Fruit fly (Drosophila melanogaster) whole organism, pupa: ENCODE results near the gene Gbeta5.

Experiments
- CG12605 ChIP-seq: fragments of 200-800 bp; sonication (Bioruptor generic); IDR thresholded peaks from 2 replicates; pipeline ENCODE4 v1.3.6; 2022; ENCODE audit warnings: missing biosample characterization, missing genetic modification characterization
- CG13204 ChIP-seq: fragments of 200-800 bp; sonication (Bioruptor generic); optimal IDR thresholded peaks from 2 replicates; lab custom pipeline; 2018; ENCODE audit warnings: missing biosample characterization, mild to moderate bottlenecking, missing genetic modification characterization, moderate library complexity
- CG14655 ChIP-seq: fragments of 200-800 bp; sonication (Bioruptor generic); optimal IDR thresholded peaks from 3 replicates; lab custom pipeline; 2017; ENCODE audit warnings: mild to moderate bottlenecking, missing biosample characterization, missing genetic modification reagents, missing genetic modification characterization
- CG15710 ChIP-seq: fragments of 200-800 bp; sonication (Bioruptor generic); optimal IDR thresholded peaks from 2 replicates; lab custom pipeline; 2018; ENCODE audit warnings: missing biosample characterization, mild to moderate bottlenecking, missing genetic modification characterization, moderate library complexity
- CG17806 ChIP-seq: fragments of 200-800 bp; sonication (Bioruptor generic); optimal IDR thresholded peaks from 2 replicates; lab custom pipeline; 2018; ENCODE audit warnings: missing biosample characterization, mild to moderate bottlenecking, missing genetic modification characterization, moderate library complexity
- CG32121 ChIP-seq: fragments of 200-800 bp; sonication (Bioruptor generic); IDR thresholded peaks from 2 replicates; pipeline ENCODE4 v1.3.6; 2022; ENCODE audit warnings: missing biosample characterization, missing genetic modification characterization
- CG34367 ChIP-seq: fragments of 200-800 bp; sonication (Bioruptor generic); optimal IDR thresholded peaks from 2 replicates; lab custom pipeline; 2018; ENCODE audit warnings: missing biosample characterization, mild to moderate bottlenecking, missing genetic modification characterization
- CG4496 ChIP-seq: fragments of 200-800 bp; sonication (Bioruptor generic); IDR thresholded peaks from 3 replicates; pipeline ENCODE4 v1.3.6; 2022; ENCODE audit warnings: missing biosample characterization, missing genetic modification characterization
- CG8159 ChIP-seq: fragments of 200-800 bp; sonication (Bioruptor generic); optimal IDR thresholded peaks from 3 replicates; lab custom pipeline; 2018; ENCODE audit warnings: missing biosample characterization, mild to moderate bottlenecking, missing genetic modification characterization, moderate library complexity
- CG8301 ChIP-seq: fragments of 200-800 bp; sonication (Bioruptor generic); optimal IDR thresholded peaks from 2 replicates; lab custom pipeline; 2018; ENCODE audit warnings: missing biosample characterization, mild to moderate bottlenecking, missing genetic modification characterization
- CG9948 ChIP-seq: fragments of 200-800 bp; sonication (Bioruptor generic); optimal IDR thresholded peaks from 2 replicates; lab custom pipeline; 2018; ENCODE audit warnings: missing biosample characterization, mild to moderate bottlenecking, missing genetic modification characterization, moderate library complexity
- D1 ChIP-seq: fragments of 200-800 bp; sonication (Bioruptor generic); optimal IDR thresholded peaks from 2 replicates; lab custom pipeline; 2018; ENCODE audit warnings: missing biosample characterization, mild to moderate bottlenecking, missing genetic modification characterization, moderate library complexity
- EcR ChIP-seq: fragments of 200-800 bp; sonication (Bioruptor generic); optimal IDR thresholded peaks from 3 replicates; lab custom pipeline; 2019; ENCODE audit warnings: missing biosample characterization, missing genetic modification characterization, mild to moderate bottlenecking, moderate library complexity, missing genetic modification reagents
- Ets98B ChIP-seq: fragments of 200-800 bp; sonication (Bioruptor generic); IDR thresholded peaks from 2 replicates; pipeline ENCODE4 v1.3.6; 2022; ENCODE audit warnings: missing biosample characterization, missing genetic modification characterization
- Pif1A ChIP-seq: fragments of 200-800 bp; sonication (Bioruptor generic); optimal IDR thresholded peaks from 3 replicates; lab custom pipeline; 2016; ENCODE audit warnings: missing biosample characterization, missing genetic modification characterization
- Pif1B ChIP-seq: fragments of 200-800 bp; sonication (Bioruptor generic); optimal IDR thresholded peaks from 3 replicates; lab custom pipeline; 2016; ENCODE audit warnings: missing biosample characterization, missing genetic modification characterization
- Snoo ChIP-seq: fragments of 200-800 bp; sonication (Bioruptor generic); optimal IDR thresholded peaks from 3 replicates; lab custom pipeline; 2017; ENCODE audit warnings: missing biosample characterization, mild to moderate bottlenecking, missing genetic modification characterization, inconsistent platforms
- fd96Ca ChIP-seq: fragments of 200-800 bp; sonication (Bioruptor generic); IDR thresholded peaks from 3 replicates; pipeline ENCODE4 v1.3.6; 2022; ENCODE audit warnings: missing biosample characterization, missing genetic modification characterization
- rn ChIP-seq: fragments of 200-800 bp; sonication (Bioruptor generic); IDR thresholded peaks from 2 replicates; pipeline ENCODE4 v1.3.6; 2022; ENCODE audit warnings: missing biosample characterization, missing genetic modification characterization

The Gbeta5 gene

DNA sequence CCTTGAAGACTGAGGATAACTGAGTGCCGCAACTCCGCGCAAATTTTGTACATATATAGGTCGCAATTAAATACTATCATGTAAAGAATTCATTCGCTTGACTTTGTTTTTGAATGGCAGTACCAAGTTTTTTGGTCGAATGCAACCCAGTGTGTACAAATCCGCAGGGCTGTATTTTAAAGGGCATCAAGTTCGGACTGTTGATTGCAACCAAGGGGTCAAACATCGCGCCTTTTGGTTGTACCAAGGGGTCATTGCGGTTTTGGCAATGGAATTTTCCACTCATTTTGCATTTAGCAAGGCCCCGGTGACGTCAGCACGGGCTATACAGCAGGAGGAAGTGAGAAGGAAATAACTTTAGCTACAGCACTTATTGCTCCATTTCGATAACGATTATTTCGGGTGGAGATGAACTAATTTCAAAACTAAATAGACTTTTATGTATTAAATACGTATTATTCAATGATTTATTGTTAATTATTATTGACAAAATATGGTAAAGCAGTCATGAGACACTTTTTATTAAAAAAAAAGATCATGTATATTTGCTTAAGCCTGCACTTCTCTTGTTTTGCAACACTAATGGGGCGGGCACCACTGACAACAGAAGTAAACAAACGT is 20.3 kb downstream of the Gbeta5 start, which contains the start of gene CG10958:
CG10958 (plus strand) TSS at position 593 of the 621 bp plus-strand sequence.
- peak; percentile 54 for TF ChIP-seq CG32121
- TF ChIP-seq CG34367 (tag; lab: Kevin White, UChicago) = no peak
- TF ChIP-seq CG4496 (GFP tag; lab: Robert Waterston, UW) = peak; percentile 54
- TF ChIP-seq Ets98B (GFP tag; lab: Robert Waterston, UW) = peak; percentile 42; the same call in 1 of the 2 replicates
- peak; percentile 40 for TF ChIP-seq CG17806 (tag; lab: Kevin White, UChicago)
- 0 out of 2 replicates have a peak, but pooled peaks have one; percentile 15 for TF ChIP-seq CG12605
- peak; percentile 48; the same call in 2 of the 3 replicates for TF ChIP-seq fd96Ca (GFP tag; lab: Robert Waterston, UW)
- peak; percentile 10 for TF ChIP-seq Snoo (tag; lab: Kevin White, UChicago)
- peak; percentile 20 for TF ChIP-seq CG15710
- TF ChIP-seq CG9948 (tag; lab: Kevin White, UChicago) = peak; percentile 28
- TF ChIP-seq CG14655 (GFP tag; lab: Kevin White, UChicago) = no peak
- peak; percentile 63 for TF ChIP-seq Pif1B (GFP tag; lab: Kevin White, UChicago)
- no peak for TF ChIP-seq D1 (tag; lab: Kevin White, UChicago)
- TF ChIP-seq EcR (GFP tag; lab: Kevin White, UChicago) = peak; percentile 4
- no peak for TF ChIP-seq CG13204 (GFP tag; lab: Kevin White, UChicago)

DNA sequence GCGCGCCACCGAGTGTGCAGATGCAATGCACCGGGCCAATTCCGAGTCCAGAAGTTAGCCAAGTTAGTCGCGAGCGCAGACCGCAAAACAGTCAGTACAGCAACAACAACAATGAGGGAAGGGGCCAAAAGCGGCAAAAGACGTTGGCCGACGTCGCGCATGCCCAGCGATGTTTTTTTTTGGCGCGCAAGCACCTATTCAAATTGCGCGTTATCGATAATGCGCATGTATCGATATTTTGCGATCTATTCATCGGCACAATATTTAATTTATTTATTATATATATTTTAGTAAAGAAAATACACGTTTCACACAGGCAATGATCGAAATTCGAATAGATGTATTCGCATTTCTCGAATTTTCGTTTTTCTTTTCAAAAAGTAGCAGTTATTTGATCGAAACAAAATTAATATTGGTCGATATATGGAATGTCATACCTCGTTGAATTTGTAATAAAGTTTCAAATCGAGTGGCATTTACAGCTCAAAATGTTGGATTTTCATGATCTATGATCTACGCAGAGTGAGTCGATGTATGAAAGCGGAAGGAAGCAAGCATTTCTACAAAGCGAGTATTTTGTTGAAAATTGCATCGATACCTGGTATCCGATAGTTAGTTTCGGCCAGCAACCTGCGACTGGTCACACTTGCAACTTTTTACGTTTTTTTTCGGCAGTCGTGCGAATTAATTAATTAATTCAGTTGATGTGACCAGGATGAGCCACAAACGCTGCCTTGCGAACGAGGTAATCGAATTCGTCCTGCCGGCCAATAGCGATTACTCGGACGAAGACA is 22.7 kb downstream of the Gbeta5 start, which contains the start of gene CG2116:
CG2116 (plus strand) TSS at position 609 of the 794 bp plus-strand sequence.
- TF ChIP-seq Snoo (tag; lab: Kevin White, UChicago) (no peak), CG8301 (tag; lab: Kevin White, UChicago) (no peak), EcR (GFP tag; lab: Kevin White, UChicago) (no peak), CG17806 (tag; lab: Kevin White, UChicago) (no peak), fd96Ca (GFP tag; lab: Robert Waterston, UW) (no peak), CG4496 (GFP tag; lab: Robert Waterston, UW) (peak; percentile 47; the same call in 1 of the 3 replicates)

DNA sequence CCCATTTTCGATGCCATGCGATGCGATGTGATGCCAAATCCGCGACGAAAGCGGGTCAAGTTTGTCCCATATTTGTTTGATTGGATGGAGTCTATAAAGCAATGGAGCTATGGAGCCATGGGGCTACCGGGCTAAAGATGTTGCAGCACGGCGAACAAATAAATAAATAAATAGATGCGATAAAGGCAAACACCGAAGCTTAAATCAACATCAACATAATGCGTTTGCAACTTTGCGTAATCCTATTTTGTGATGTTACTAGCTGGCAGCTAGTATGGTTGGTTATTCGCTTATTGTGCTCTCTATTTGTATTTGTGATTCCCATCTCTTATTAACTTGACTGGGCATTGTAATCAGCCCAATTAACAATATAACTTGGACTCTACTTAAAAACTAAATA is 23.9 kb downstream of the Gbeta5 start:
- no peak for TF ChIP-seq EcR (GFP tag; lab: Kevin White, UChicago)
- TF ChIP-seq rn (GFP tag; lab: Robert Waterston, UW) = no peak
- no peak for TF ChIP-seq CG15710
- no peak for TF ChIP-seq CG17806 (tag; lab: Kevin White, UChicago)
- TF ChIP-seq CG32121 = no peak
- TF ChIP-seq fd96Ca (GFP tag; lab: Robert Waterston, UW) = no peak
- TF ChIP-seq CG4496 (GFP tag; lab: Robert Waterston, UW) = no peak
- TF ChIP-seq, all 21 proteins: peak for 0

DNA sequence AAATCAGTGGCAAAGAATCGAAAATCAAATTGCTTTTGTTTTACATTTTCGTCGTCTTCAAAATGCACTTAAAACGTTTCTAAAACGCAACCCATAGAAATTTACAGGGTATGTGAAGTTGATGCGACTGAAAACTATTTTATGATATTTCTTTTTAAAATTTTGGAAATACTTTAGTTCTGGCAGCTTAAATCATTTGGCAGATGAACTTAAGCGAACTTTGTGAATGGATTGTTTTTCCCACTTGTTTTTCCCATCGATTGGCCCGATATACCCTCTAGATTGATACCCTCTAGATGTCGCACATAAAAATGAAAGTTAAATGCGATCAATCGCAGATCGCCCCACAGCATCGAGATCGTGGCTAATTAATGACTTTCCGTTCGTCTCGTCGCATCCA is 25.9 kb downstream of the Gbeta5 start:
- no peak for TF ChIP-seq Pif1A (GFP tag; lab: Kevin White, UChicago)
- no peak for TF ChIP-seq EcR (GFP tag; lab: Kevin White, UChicago)
- peak; percentile 28 for TF ChIP-seq CG8301 (tag; lab: Kevin White, UChicago)
- TF ChIP-seq CG14655 (GFP tag; lab: Kevin White, UChicago) = no peak
- TF ChIP-seq CG8159 (tag; lab: Kevin White, UChicago) = no peak
- no peak for TF ChIP-seq CG12605
- TF ChIP-seq Pif1B (GFP tag; lab: Kevin White, UChicago) = no peak
- no peak for TF ChIP-seq CG4496 (GFP tag; lab: Robert Waterston, UW)
- TF ChIP-seq CG34367 (tag; lab: Kevin White, UChicago) = no peak
- no peak for TF ChIP-seq CG32121
- TF ChIP-seq Ets98B (GFP tag; lab: Robert Waterston, UW) = peak; percentile 30
- TF ChIP-seq CG9948 (tag; lab: Kevin White, UChicago) = no peak
- no peak for TF ChIP-seq CG13204 (GFP tag; lab: Kevin White, UChicago)
- TF ChIP-seq rn (GFP tag; lab: Robert Waterston, UW) = no peak
- no peak for TF ChIP-seq D1 (tag; lab: Kevin White, UChicago)
- TF ChIP-seq fd96Ca (GFP tag; lab: Robert Waterston, UW) = peak; percentile 42; the same call in 1 of the 3 replicates

DNA sequence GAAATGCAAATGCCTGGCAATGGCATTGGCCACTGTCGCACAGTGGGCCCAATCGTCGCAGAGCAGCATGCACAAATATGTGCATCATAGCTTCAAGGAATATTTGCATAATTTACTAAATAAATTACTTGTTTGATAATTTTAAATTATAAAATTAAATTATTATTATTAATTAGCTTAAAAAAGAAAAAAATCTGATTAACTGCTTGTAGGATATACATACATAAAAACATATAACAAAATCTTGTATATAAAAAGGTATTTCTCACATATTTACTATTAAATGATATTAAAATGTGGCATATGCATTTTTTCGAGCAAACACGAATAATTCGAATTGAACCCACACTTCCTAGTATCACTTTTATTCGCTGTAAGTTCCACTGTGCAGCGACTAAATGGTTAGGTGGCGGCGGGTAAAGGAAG is 26.8 kb downstream of the Gbeta5 start:
- TF ChIP-seq EcR (GFP tag; lab: Kevin White, UChicago) (no peak), CG17806 (tag; lab: Kevin White, UChicago) (no peak), CG32121 (peak; percentile 24; the same call in 1 of the 2 replicates), D1 (tag; lab: Kevin White, UChicago) (no peak), CG8301 (tag; lab: Kevin White, UChicago) (peak; percentile 8), Ets98B (GFP tag; lab: Robert Waterston, UW) (0 out of 2 replicates have a peak, but pooled peaks have one; percentile 13), fd96Ca (GFP tag; lab: Robert Waterston, UW) (no peak), CG34367 (tag; lab: Kevin White, UChicago) (no peak), Snoo (tag; lab: Kevin White, UChicago) (no peak), CG4496 (GFP tag; lab: Robert Waterston, UW) (0 out of 3 replicates have a peak, but pooled peaks have one; percentile 37), CG14655 (GFP tag; lab: Kevin White, UChicago) (peak; percentile 45), CG9948 (tag; lab: Kevin White, UChicago) (no peak), Pif1B (GFP tag; lab: Kevin White, UChicago) (no peak), CG15710 (no peak), Pif1A (GFP tag; lab: Kevin White, UChicago) (no peak), rn (GFP tag; lab: Robert Waterston, UW) (0 out of 2 replicates have a peak, but pooled peaks have one; percentile 15)
